Fruit fly (Drosophila melanogaster) whole organism, embryonic: ENCODE measurements around the gene Cad88C.

Experiments
- BtbVII ChIP-seq: fragments of 200-800 bp; sonication (Bioruptor generic); optimal IDR thresholded peaks from 3 replicates; lab custom pipeline; 2017; ENCODE audit warnings: missing biosample characterization, mild to moderate bottlenecking, missing genetic modification characterization
- CG10267 ChIP-seq: fragments of 200-800 bp; sonication (Bioruptor generic); optimal IDR thresholded peaks from 2 replicates; lab custom pipeline; 2018; ENCODE audit warnings: missing biosample characterization, mild to moderate bottlenecking, missing genetic modification characterization, moderate library complexity
- CG10274 ChIP-seq: fragments of 200-800 bp; sonication (Bioruptor generic); optimal IDR thresholded peaks from 3 replicates; lab custom pipeline; 2017; ENCODE audit warnings: missing biosample characterization, mild to moderate bottlenecking, missing genetic modification characterization
- CG10431 ChIP-seq: fragments of 200-800 bp; sonication (Bioruptor generic); optimal IDR thresholded peaks from 3 replicates; lab custom pipeline; 2018; ENCODE audit warnings: missing biosample characterization, mild to moderate bottlenecking, missing genetic modification characterization
- CG11696 ChIP-seq: fragments of 200-800 bp; sonication (Bioruptor generic); IDR thresholded peaks from 2 replicates; pipeline ENCODE4 v1.3.6; 2022; ENCODE audit warnings: missing biosample characterization, missing genetic modification characterization
- CG12104 ChIP-seq: fragments of 200-800 bp; sonication (Bioruptor generic); optimal IDR thresholded peaks from 3 replicates; lab custom pipeline; 2016; ENCODE audit warnings: missing biosample characterization, missing genetic modification characterization
- CG15514 ChIP-seq: fragments of 200-800 bp; sonication (Bioruptor generic); optimal IDR thresholded peaks from 3 replicates; lab custom pipeline; 2017; ENCODE audit warnings: missing biosample characterization, missing genetic modification characterization, mild to moderate bottlenecking, moderate library complexity, missing genetic modification reagents
- CG17186 ChIP-seq: fragments of 200-800 bp; sonication (Bioruptor generic); optimal IDR thresholded peaks from 3 replicates; lab custom pipeline; 2017; ENCODE audit warnings: missing biosample characterization, missing genetic modification reagents, missing genetic modification characterization
- CG17912 ChIP-seq: fragments of 200-800 bp; sonication (Bioruptor generic); optimal IDR thresholded peaks from 2 replicates; lab custom pipeline; 2018; ENCODE audit warnings: missing biosample characterization, mild to moderate bottlenecking, missing genetic modification characterization
- CG18011 ChIP-seq: fragments of 200-800 bp; sonication (Bioruptor generic); optimal IDR thresholded peaks from 2 replicates; lab custom pipeline; 2017; ENCODE audit warnings: missing biosample characterization, missing genetic modification characterization, mild to moderate bottlenecking, moderate library complexity, missing genotype
- CG2129 ChIP-seq: fragments of 200-800 bp; sonication (Bioruptor generic); IDR thresholded peaks from 2 replicates; pipeline ENCODE4 v1.3.6; 2022; ENCODE audit warnings: missing biosample characterization, missing genetic modification characterization; ENCODE audit not compliant: partially characterized antibody
- CG30403 ChIP-seq: fragments of 200-800 bp; sonication (Bioruptor generic); optimal IDR thresholded peaks from 3 replicates; lab custom pipeline; 2016; ENCODE audit warnings: missing biosample characterization, missing genetic modification characterization
- CG31365 ChIP-seq: fragments of 200-800 bp; sonication (Bioruptor generic); optimal IDR thresholded peaks from 2 replicates; lab custom pipeline; 2018; ENCODE audit warnings: missing biosample characterization, mild to moderate bottlenecking, missing genetic modification characterization
- CG3163 ChIP-seq: fragments of 200-800 bp; sonication (Bioruptor generic); optimal IDR thresholded peaks from 3 replicates; lab custom pipeline; 2016; ENCODE audit warnings: missing biosample characterization, missing genetic modification characterization
- CG4854 ChIP-seq: fragments of 200-800 bp; sonication (Bioruptor generic); optimal IDR thresholded peaks from 2 replicates; lab custom pipeline; 2016; ENCODE audit warnings: missing biosample characterization, missing genetic modification characterization, inconsistent platforms
- CG7745 ChIP-seq: fragments of 200-800 bp; sonication (Bioruptor generic); optimal IDR thresholded peaks from 2 replicates; lab custom pipeline; 2018; ENCODE audit warnings: missing biosample characterization, mild to moderate bottlenecking, missing genetic modification characterization, moderate library complexity
- CG8478 ChIP-seq: fragments of >200 bp; optimal IDR thresholded peaks from 2 replicates; lab custom pipeline; 2018
- Doc3 ChIP-seq: fragments of 200-800 bp; sonication (Bioruptor generic); IDR thresholded peaks from 3 replicates; pipeline ENCODE4 v1.3.6; 2022; ENCODE audit warnings: missing biosample characterization, missing genetic modification characterization; ENCODE audit not compliant: partially characterized antibody
- Dp ChIP-seq: fragments of 200-800 bp; sonication (Bioruptor generic); optimal IDR thresholded peaks from 2 replicates; lab custom pipeline; 2018; ENCODE audit warnings: missing biosample characterization, mild to moderate bottlenecking, missing genetic modification characterization, moderate library complexity
- Hmx ChIP-seq: fragments of 200-800 bp; sonication (Bioruptor generic); optimal IDR thresholded peaks from 2 replicates; lab custom pipeline; 2016; ENCODE audit warnings: missing biosample characterization, missing genetic modification characterization
- Med ChIP-seq: fragments of 200-800 bp; sonication (Bioruptor generic); peaks from one replicate; lab custom pipeline; 2016; ENCODE audit warnings: missing biosample characterization, missing genetic modification characterization, mild to moderate bottlenecking, inconsistent platforms, moderate library complexity
- NC2α ChIP-seq: fragments of 200-800 bp; sonication (Bioruptor generic); optimal IDR thresholded peaks from 2 replicates; lab custom pipeline; 2016; ENCODE audit warnings: missing biosample characterization, missing genetic modification characterization
- NfI ChIP-seq: fragments of 200-800 bp; sonication (Bioruptor generic); optimal IDR thresholded peaks from 3 replicates; lab custom pipeline; 2018; ENCODE audit warnings: missing biosample characterization, mild to moderate bottlenecking, missing genetic modification characterization, moderate library complexity
- Opbp ChIP-seq: fragments of 200-800 bp; sonication (Bioruptor generic); IDR thresholded peaks from 3 replicates; pipeline ENCODE4 v1.3.6; 2022; ENCODE audit warnings: missing biosample characterization, missing genetic modification characterization; ENCODE audit not compliant: partially characterized antibody
- PHDP ChIP-seq: fragments of 200-800 bp; sonication (Bioruptor generic); optimal IDR thresholded peaks from 3 replicates; lab custom pipeline; 2018; ENCODE audit warnings: missing biosample characterization, mild to moderate bottlenecking, missing genetic modification characterization, moderate library complexity
- Pdp1 ChIP-seq, 2 experiments: fragments of 200-800 bp; sonication (Bioruptor generic); optimal IDR thresholded peaks; 3 replicates each; lab custom pipeline; 2016; ENCODE audit warnings: missing biosample characterization in 2 of 2, missing genetic modification characterization in 2 of 2, mild to moderate bottlenecking in 1 of 2, moderate library complexity in 1 of 2
- Sin3A ChIP-seq: fragments of >200 bp; optimal IDR thresholded peaks from 2 replicates; lab custom pipeline; 2018
- Sry-β ChIP-seq: fragments of 200-800 bp; sonication (Bioruptor generic); optimal IDR thresholded peaks from 2 replicates; lab custom pipeline; 2018; ENCODE audit warnings: missing biosample characterization, mild to moderate bottlenecking, missing genetic modification characterization, moderate library complexity
- Sry-δ ChIP-seq: fragments of 200-800 bp; sonication (Bioruptor generic); optimal IDR thresholded peaks from 2 replicates; lab custom pipeline; 2016; ENCODE audit warnings: missing biosample characterization, missing genetic modification characterization
- Xrp1 ChIP-seq: fragments of 200-800 bp; sonication (Bioruptor generic); IDR thresholded peaks from 2 replicates; pipeline ENCODE4 v1.3.6; 2022; ENCODE audit warnings: missing biosample characterization, missing genetic modification characterization
- aop ChIP-seq: fragments of 200-800 bp; sonication (Bioruptor generic); IDR thresholded peaks from 2 replicates; pipeline ENCODE4 v1.3.6; 2022; ENCODE audit warnings: missing biosample characterization, missing genetic modification characterization
- az2 ChIP-seq: fragments of 200-800 bp; sonication (Bioruptor generic); optimal IDR thresholded peaks from 3 replicates; lab custom pipeline; 2016; ENCODE audit warnings: missing biosample characterization, missing genetic modification characterization
- bab2 ChIP-seq: fragments of 200-800 bp; sonication (Bioruptor generic); optimal IDR thresholded peaks from 2 replicates; lab custom pipeline; 2016; ENCODE audit warnings: missing biosample characterization, missing genetic modification characterization
- da ChIP-seq: fragments of 200-800 bp; sonication (Bioruptor generic); optimal IDR thresholded peaks from 2 replicates; lab custom pipeline; 2016; ENCODE audit warnings: missing biosample characterization, missing genetic modification characterization
- dmrt11E ChIP-seq: fragments of 200-800 bp; sonication (Bioruptor generic); optimal IDR thresholded peaks from 3 replicates; lab custom pipeline; 2018; ENCODE audit warnings: missing biosample characterization, mild to moderate bottlenecking, missing genetic modification characterization, moderate library complexity
- dysf ChIP-seq: fragments of 200-800 bp; sonication (Bioruptor generic); IDR thresholded peaks from 3 replicates; pipeline ENCODE4 v1.3.6; 2022; ENCODE audit warnings: missing biosample characterization, missing genetic modification characterization
- emc ChIP-seq: fragments of 200-800 bp; sonication (Bioruptor generic); optimal IDR thresholded peaks from 2 replicates; lab custom pipeline; 2016; ENCODE audit warnings: missing biosample characterization, missing genetic modification characterization
- ftz-f1 ChIP-seq: fragments of 200-800 bp; sonication (Bioruptor generic); optimal IDR thresholded peaks from 2 replicates; lab custom pipeline; 2016; ENCODE audit warnings: missing biosample characterization, missing genetic modification characterization
- gfzf ChIP-seq: fragments of 200-800 bp; sonication (Bioruptor generic); optimal IDR thresholded peaks from 2 replicates; lab custom pipeline; 2016; ENCODE audit warnings: missing biosample characterization, mild to moderate bottlenecking, missing genetic modification characterization, moderate library complexity
- gro ChIP-seq: fragments of 200-800 bp; sonication (Bioruptor generic); optimal IDR thresholded peaks from 2 replicates; lab custom pipeline; 2016; ENCODE audit warnings: missing biosample characterization, missing genetic modification characterization
- knrl ChIP-seq: fragments of 200-800 bp; sonication (Bioruptor generic); IDR thresholded peaks from 3 replicates; pipeline ENCODE4 v1.3.6; 2022; ENCODE audit warnings: missing biosample characterization, missing genetic modification characterization; ENCODE audit not compliant: partially characterized antibody
- pb ChIP-seq: fragments of 200-800 bp; sonication (Bioruptor generic); optimal IDR thresholded peaks from 3 replicates; lab custom pipeline; 2016; ENCODE audit warnings: missing biosample characterization, missing genetic modification characterization
- peb ChIP-seq: fragments of 200-800 bp; sonication (Bioruptor generic); IDR thresholded peaks from 2 replicates; pipeline ENCODE4 v1.3.6; 2022; ENCODE audit warnings: missing biosample characterization, missing genetic modification characterization
- pnt ChIP-seq: fragments of 200-800 bp; sonication (Bioruptor generic); optimal IDR thresholded peaks from 3 replicates; lab custom pipeline; 2016; ENCODE audit warnings: missing biosample characterization, missing genetic modification characterization
- prd ChIP-seq, 3 experiments: fragments of >200 bp in 2 of 3; fragments of 200-800 bp in 1 of 3; sonication (Bioruptor generic) in 1 of 3; optimal IDR thresholded peaks in 2 of 3; IDR thresholded peaks in 1 of 3; 2 replicates in 2 of 3; 3 replicates in 1 of 3; pipeline versions ENCODE4 v1.3.6 to Lab custom; 2017 to 2022; ENCODE audit warnings: missing biosample characterization in 1 of 3, missing genetic modification characterization in 1 of 3
- sc ChIP-seq, 3 experiments: fragments of >200 bp in 2 of 3; fragments of 200-800 bp in 1 of 3; sonication (Bioruptor generic) in 1 of 3; optimal IDR thresholded peaks; 2 replicates in 2 of 3; 3 replicates in 1 of 3; lab custom pipeline; 2017; ENCODE audit warnings: mild to moderate bottlenecking in 1 of 3, missing biosample characterization in 1 of 3, missing genetic modification characterization in 1 of 3, missing genetic modification reagents in 1 of 3
- sisA ChIP-seq: fragments of 200-800 bp; sonication (Bioruptor generic); IDR thresholded peaks from 2 replicates; pipeline ENCODE4 v1.3.6; 2022; ENCODE audit warnings: missing biosample characterization, missing genetic modification characterization

Cad88C gene

DNA sequence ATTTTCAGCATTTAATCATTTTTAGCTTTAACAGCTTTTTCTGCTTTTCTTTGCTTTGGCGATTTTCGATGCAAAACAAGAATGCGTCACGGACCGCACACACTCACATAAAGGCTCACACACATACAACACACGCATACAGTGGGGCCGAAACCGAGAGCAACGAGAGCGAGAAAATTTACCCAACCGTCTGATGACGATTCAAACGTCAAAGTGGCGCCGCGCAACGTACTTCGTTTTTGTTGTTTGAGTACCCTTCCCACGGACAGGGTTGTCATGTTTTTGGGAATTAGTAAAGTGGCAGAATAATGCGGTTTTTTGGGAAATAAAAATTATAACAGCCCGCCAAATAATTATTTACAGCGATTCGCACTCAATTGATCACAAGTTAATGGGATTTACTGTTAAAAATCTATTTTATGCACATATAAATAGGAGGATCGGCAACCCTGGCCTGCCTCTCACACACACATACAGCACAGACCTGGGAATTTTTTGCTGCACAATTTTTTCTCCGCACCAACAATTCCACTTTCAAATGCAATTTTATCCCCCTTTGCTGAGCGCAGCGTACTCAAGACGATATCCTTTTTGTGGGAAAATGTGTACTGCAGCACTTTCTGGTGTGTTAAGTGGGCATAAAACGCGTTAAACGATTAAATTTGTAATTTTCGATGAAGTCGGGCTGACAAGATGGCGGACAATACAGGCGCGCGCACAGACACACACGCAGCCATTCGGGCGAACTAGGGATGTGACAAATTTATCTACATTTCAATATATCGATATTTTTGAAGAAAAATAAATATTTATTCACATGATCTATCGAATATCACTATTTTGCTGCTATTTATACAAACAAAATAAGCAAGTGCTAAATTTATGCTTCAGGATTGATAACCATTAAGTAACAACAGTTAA lies 25.0 kb downstream of the Cad88C start (continued):
- TF ChIP-seq CG12104 (peak; percentile 83), CG31365 (tag; lab: Kevin White, UChicago) (peak; percentile 78), Doc3 (GFP tag; lab: Robert Waterston, UW) (peak; percentile 60; the same call in 2 of the 3 replicates), prd (optimal IDR thresholded peaks at IDR 0.05; lab: Kevin White, UChicago) (no peak), prd (GFP tag; IDR thresholded peaks at IDR 0.05; lab: Robert Waterston, UW) (peak; percentile 93), NC2α (GFP tag; lab: Kevin White, UChicago) (peak; percentile 89), az2 (peak; percentile 92), gro (GFP tag; lab: Kevin White, UChicago) (peak; percentile 94), CG10267 (peak; percentile 84), knrl (peak; percentile 59), CG15514 (GFP tag; lab: Kevin White, UChicago) (peak; percentile 90), CG17912 (GFP tag; lab: Kevin White, UChicago) (peak; percentile 80), dysf (GFP tag; lab: Robert Waterston, UW) (peak; percentile 95), aop (GFP tag; lab: Robert Waterston, UW) (peak; percentile 82; the same call in 1 of the 2 replicates), da (GFP tag; lab: Kevin White, UChicago) (peak; percentile 88), CG10431 (GFP tag; lab: Kevin White, UChicago) (peak; percentile 83), CG7745 (peak; percentile 68), pnt (peak; percentile 87), Pdp1 (GFP tag; optimal IDR thresholded peaks at IDR 0.05; lab: Kevin White, UChicago) (peak; percentile 86 to 93), Hmx (GFP tag; lab: Kevin White, UChicago) (peak; percentile 71), bab2 (peak; percentile 95), CG8478 (lab: Kevin White, UChicago) (no peak), ftz-f1 (GFP tag; lab: Kevin White, UChicago) (peak; percentile 51), pb (GFP tag; lab: Kevin White, UChicago) (peak; percentile 86), Sin3A (lab: Kevin White, UChicago) (no peak), CG10274 (GFP tag; lab: Kevin White, UChicago) (peak; percentile 86), CG17186 (peak; percentile 80), Sry-δ (peak; percentile 79), Med (GFP tag; lab: Kevin White, UChicago) (peak; percentile 99), sisA (GFP tag; lab: Robert Waterston, UW) (peak; percentile 88), Xrp1 (peak; percentile 95), dmrt11E (tag; lab: Kevin White, UChicago) (peak; percentile 94), CG30403 (peak; percentile 93), sc (optimal IDR thresholded peaks at IDR 0.05; lab: Kevin White, UChicago) (no peak), sc (GFP tag; optimal IDR thresholded peaks at IDR 0.05; lab: Kevin White, UChicago) (peak; percentile 85), NfI (GFP tag; lab: Kevin White, UChicago) (peak; percentile 94), Sry-β (GFP tag; lab: Kevin White, UChicago) (peak; percentile 51), CG18011 (GFP tag; lab: Kevin White, UChicago) (peak; percentile 79), emc (GFP tag; lab: Kevin White, UChicago) (peak; percentile 52), CG2129 (GFP tag; lab: Robert Waterston, UW) (peak; percentile 27; the same call in 1 of the 2 replicates), BtbVII (peak; percentile 91), Opbp (GFP tag; lab: Robert Waterston, UW) (peak; percentile 74), peb (GFP tag; lab: Robert Waterston, UW) (peak; percentile 86), Dp (GFP tag; lab: Kevin White, UChicago) (no peak), CG11696 (GFP tag; lab: Robert Waterston, UW) (peak; percentile 78), PHDP (tag; lab: Kevin White, UChicago) (peak; percentile 95), gfzf (no peak), CG4854 (peak; percentile 88), CG3163 (GFP tag; lab: Kevin White, UChicago) (peak; percentile 55)
